Worm (Caenorhabditis elegans): ENCODE measurements around the gene Y97E10AR.8.

Gene Y97E10AR.8

ce11 chrV:8000929-8001513 lies 4.1 kb upstream of the Y97E10AR.8 start, which contains the start of gene Y97E10AR.1 (continued):
- TF ChIP-seq skn-1 (tag; optimal IDR thresholded peaks at IDR 0.05) (no peak), mml-1 (tag; optimal IDR thresholded peaks at IDR 0.05) (no peak), nfya-1 (tag; optimal IDR thresholded peaks at IDR 0.05; ENCODE audit: insufficient read depth) (peak; percentile 82), elt-3 (tag; optimal IDR thresholded peaks at IDR 0.05) (no peak), elt-2 (tag; optimal IDR thresholded peaks at IDR 0.05) (peak; percentile 92), sea-2 (GFP tag; optimal IDR thresholded peaks at IDR 0.05) (peak; percentile 58), zag-1 (tag; optimal IDR thresholded peaks at IDR 0.05) (no peak)

ce11 chrV:8007460-8008292 lies 2.6 kb downstream of the Y97E10AR.8 start, which contains the start of gene Y97E10AR.3:
Gene Y97E10AR.3 (minus strand): TSS chrV:8007510.
- TF ChIP-seq nfya-1 (tag; optimal IDR thresholded peaks at IDR 0.05; ENCODE audit: insufficient read depth), result peak; percentile 55
- TF ChIP-seq ztf-4 (tag; optimal IDR thresholded peaks at IDR 0.05), result no peak

DNA sequence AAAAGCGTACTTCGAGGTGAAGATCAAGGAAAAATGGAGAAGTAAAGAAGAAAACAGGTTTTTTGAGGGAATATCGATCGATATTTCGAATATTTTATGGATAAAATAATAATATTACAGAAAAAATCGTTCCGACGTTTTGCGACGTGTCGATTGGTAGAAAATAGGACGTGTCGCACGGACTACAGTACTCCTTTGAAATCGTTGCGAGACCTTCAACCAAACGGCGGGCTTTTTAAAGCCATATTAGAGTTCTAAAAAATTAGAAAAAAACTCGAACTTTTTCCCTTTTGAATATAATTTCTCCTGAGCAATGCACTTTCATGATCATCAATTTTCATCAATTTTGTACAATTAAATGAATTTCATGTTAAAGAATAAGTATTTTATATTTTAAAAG lies 5.0 kb downstream of the Y97E10AR.8 start, which contains the start of gene Y97E10AR.4:
Gene Y97E10AR.4, minus strand, starts transcription at position 131 of the 400 bp plus-strand sequence.
- no peak for TF ChIP-seq fkh-10 (GFP tag; optimal IDR thresholded peaks at IDR 0.05)
- TF ChIP-seq nhr-12 (tag; optimal IDR thresholded peaks at IDR 0.05), result no peak
- no peak for TF ChIP-seq ceh-82 (tag; optimal IDR thresholded peaks at IDR 0.05)
- no peak for TF ChIP-seq nhr-77 (tag; optimal IDR thresholded peaks at IDR 0.05)
- no peak for TF ChIP-seq lin-39 (tag; optimal IDR thresholded peaks at IDR 0.05)
- TF ChIP-seq egl-27 (tag; optimal IDR thresholded peaks at IDR 0.05), result no peak
- no peak for TF ChIP-seq lin-15B (tag; optimal IDR thresholded peaks at IDR 0.05)
- TF ChIP-seq R02D3.7 (tag; optimal IDR thresholded peaks at IDR 0.05), result no peak
- TF ChIP-seq hmg-11 (tag; optimal IDR thresholded peaks at IDR 0.05), result no peak

DNA sequence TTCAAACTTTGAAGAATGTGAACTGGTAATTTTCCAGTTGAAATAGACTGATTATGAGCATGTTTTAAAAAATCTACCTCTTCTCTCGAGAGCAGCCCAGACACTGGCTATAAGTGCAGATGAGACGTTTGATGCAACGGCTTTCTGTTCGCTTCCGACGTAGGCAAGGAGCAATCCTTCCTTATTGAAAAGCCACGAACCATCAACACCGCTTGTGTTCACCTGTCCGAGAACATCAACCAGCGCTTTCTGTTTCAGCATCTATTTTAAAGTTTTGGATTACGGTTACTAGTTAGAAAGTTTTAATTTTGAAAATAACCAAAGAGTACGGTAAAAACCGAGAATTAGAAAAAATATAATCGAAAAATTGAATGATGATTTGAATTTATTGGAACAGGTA lies 5.7 kb downstream of the Y97E10AR.8 start, which contains the start of gene lmtr-2:
Gene lmtr-2, minus strand, starts transcription at position 261 of the 400 bp plus-strand sequence.
- TF ChIP-seq ceh-9 (tag; optimal IDR thresholded peaks at IDR 0.05), result no peak
- no peak for TF ChIP-seq lsy-12 (tag; optimal IDR thresholded peaks at IDR 0.05)
- TF ChIP-seq eor-1 (tag; optimal IDR thresholded peaks at IDR 0.05), result no peak
- TF ChIP-seq unc-62 (GFP tag; optimal IDR thresholded peaks at IDR 0.05), result no peak
- TF ChIP-seq nhr-11 (tag; optimal IDR thresholded peaks at IDR 0.05), result no peak
- no peak for TF ChIP-seq ZK546.5 (tag; optimal IDR thresholded peaks at IDR 0.05)
- TF ChIP-seq daf-12 (tag; optimal IDR thresholded peaks at IDR 0.05), result no peak
- TF ChIP-seq nhr-12 (tag; optimal IDR thresholded peaks at IDR 0.05), result no peak
- TF ChIP-seq nhr-76 (tag; optimal IDR thresholded peaks at IDR 0.05), result no peak
- TF ChIP-seq lin-15B (tag; optimal IDR thresholded peaks at IDR 0.05), result no peak

ce11 chrV:8012032-8012431 lies 6.9 kb downstream of the Y97E10AR.8 start, which contains the start of gene rpb-9:
Gene rpb-9 (minus strand): TSS chrV:8012345.
- TF ChIP-seq nhr-77 (tag; optimal IDR thresholded peaks at IDR 0.05), result no peak
- no peak for TF ChIP-seq tbx-2 (tag; optimal IDR thresholded peaks at IDR 0.05)
- TF ChIP-seq unc-39 (tag; optimal IDR thresholded peaks at IDR 0.05), result no peak
- peak; percentile 14 for TF ChIP-seq pha-4 (tag; optimal IDR thresholded peaks at IDR 0.05)
- peak; percentile 26 for TF ChIP-seq ama-1 (optimal IDR thresholded peaks at IDR 0.05)

ce11 chrV:8013901-8014388 lies 8.8 kb downstream of the Y97E10AR.8 start, which contains the start of gene Y97E10AR.6:
Gene Y97E10AR.6 (minus strand): TSS chrV:8013951.
- TF ChIP-seq nhr-28 (tag; optimal IDR thresholded peaks at IDR 0.05) (no peak), ama-1 (optimal IDR thresholded peaks at IDR 0.05) (peak; percentile 7), nhr-25 (tag; optimal IDR thresholded peaks at IDR 0.05) (no peak), nhr-76 (tag; optimal IDR thresholded peaks at IDR 0.05) (no peak), nhr-23 (tag; optimal IDR thresholded peaks at IDR 0.05) (no peak), fkh-10 (GFP tag; optimal IDR thresholded peaks at IDR 0.05) (no peak), nhr-11 (tag; optimal IDR thresholded peaks at IDR 0.05) (no peak), egl-5 (tag; optimal IDR thresholded peaks at IDR 0.05) (peak; percentile 30), egl-27 (tag; optimal IDR thresholded peaks at IDR 0.05) (no peak), elt-3 (tag; optimal IDR thresholded peaks at IDR 0.05) (no peak), daf-12 (tag; optimal IDR thresholded peaks at IDR 0.05) (no peak), zag-1 (tag; optimal IDR thresholded peaks at IDR 0.05) (no peak), pqm-1 (tag; optimal IDR thresholded peaks at IDR 0.05) (no peak), nhr-12 (tag; optimal IDR thresholded peaks at IDR 0.05) (no peak), lsy-12 (tag; optimal IDR thresholded peaks at IDR 0.05) (no peak), elt-2 (tag; optimal IDR thresholded peaks at IDR 0.05) (peak; percentile 9), ZK546.5 (tag; optimal IDR thresholded peaks at IDR 0.05) (no peak), mml-1 (tag; optimal IDR thresholded peaks at IDR 0.05) (no peak), ceh-16 (tag; optimal IDR thresholded peaks at IDR 0.05) (no peak), snpc-4 (tag; optimal IDR thresholded peaks at IDR 0.05) (peak; percentile 61), nfya-1 (tag; optimal IDR thresholded peaks at IDR 0.05; ENCODE audit: insufficient read depth) (peak; percentile 42), pha-4 (tag; optimal IDR thresholded peaks at IDR 0.05) (peak; percentile 47), ceh-28 (tag; optimal IDR thresholded peaks at IDR 0.05) (no peak), eor-1 (tag; optimal IDR thresholded peaks at IDR 0.05) (no peak), unc-62 (GFP tag; optimal IDR thresholded peaks at IDR 0.05) (no peak), sea-2 (GFP tag; optimal IDR thresholded peaks at IDR 0.05) (no peak), lin-15B (tag; optimal IDR thresholded peaks at IDR 0.05) (peak; percentile 66), elt-1 (tag; optimal IDR thresholded peaks at IDR 0.05) (no peak)
